Worm (Caenorhabditis elegans): ENCODE results near the gene F10E9.2.

ce11 chrIII:8325574-8326513 is 13.4 kb downstream of the F10E9.2 start, which contains the start of gene ZC262.13:
- no peak for TF ChIP-seq npax-4 (tag; optimal IDR thresholded peaks at IDR 0.05)
- no peak for TF ChIP-seq ceh-2 (tag; optimal IDR thresholded peaks at IDR 0.05)
- TF ChIP-seq unc-3 (GFP tag; conservative IDR thresholded peaks at IDR 0.05) = no peak
- no peak for TF ChIP-seq unc-3 (tag; optimal IDR thresholded peaks at IDR 0.05)
- TF ChIP-seq fkh-10 (GFP tag; optimal IDR thresholded peaks at IDR 0.05) = no peak
- TF ChIP-seq ref-2 (tag; optimal IDR thresholded peaks at IDR 0.05) = no peak
- TF ChIP-seq hlh-15 (tag; optimal IDR thresholded peaks at IDR 0.05) = no peak
- no peak for TF ChIP-seq ama-1 (optimal IDR thresholded peaks at IDR 0.05)
- no peak for TF ChIP-seq unc-55 (GFP tag; optimal IDR thresholded peaks at IDR 0.05)
- no peak for TF ChIP-seq pha-2 (tag; optimal IDR thresholded peaks at IDR 0.05)
- no peak for TF ChIP-seq nhr-11 (tag; optimal IDR thresholded peaks at IDR 0.05)
- no peak for TF ChIP-seq pha-4 (tag; optimal IDR thresholded peaks at IDR 0.05)
- no peak for TF ChIP-seq fax-1 (tag; optimal IDR thresholded peaks at IDR 0.05)
- TF ChIP-seq gmeb-2 (tag; optimal IDR thresholded peaks at IDR 0.05) = no peak
- TF ChIP-seq tbx-2 (tag; optimal IDR thresholded peaks at IDR 0.05) = no peak

All from whole organism, late embryonic.